Worm (Caenorhabditis elegans): ENCODE measurements around the gene F26F4.2.

F26F4.2 gene

ce11 chrIII:4899035-4899578 lies 11.9 kb upstream of the F26F4.2 start, which contains the start of gene nhl-2:
Gene nhl-2, minus strand, starts transcription at chrIII:4899085.
- TF ChIP-seq B0310.2 (tag; optimal IDR thresholded peaks at IDR 0.05) (no peak), tbx-11 (GFP tag; IDR thresholded peaks at IDR 0.05) (no peak), F13C5.2 (tag; optimal IDR thresholded peaks at IDR 0.05) (no peak), ceh-13 (GFP tag; optimal IDR thresholded peaks at IDR 0.05) (no peak), hmbx-1 (tag; optimal IDR thresholded peaks at IDR 0.05) (no peak), hmg-4 (GFP tag; optimal IDR thresholded peaks at IDR 0.05) (no peak), ama-1 (optimal IDR thresholded peaks at IDR 0.05) (no peak), hnd-1 (tag; optimal IDR thresholded peaks at IDR 0.05) (no peak), ets-7 (tag; optimal IDR thresholded peaks at IDR 0.05) (no peak), sea-1 (GFP tag; conservative IDR thresholded peaks at IDR 0.05) (no peak), tbx-37 (GFP tag; conservative IDR thresholded peaks at IDR 0.05) (no peak), ceh-36 (tag; optimal IDR thresholded peaks at IDR 0.05) (no peak)

- TF ChIP-seq flt-1 (GFP tag; IDR thresholded peaks at IDR 0.05) (no peak), hmg-4 (GFP tag; optimal IDR thresholded peaks at IDR 0.05) (peak; percentile 91), pes-1 (GFP tag; IDR thresholded peaks at IDR 0.05) (no peak), tra-4 (tag; optimal IDR thresholded peaks at IDR 0.05) (no peak), B0310.2 (tag; optimal IDR thresholded peaks at IDR 0.05) (peak; percentile 19), aly-1 (tag; optimal IDR thresholded peaks at IDR 0.05) (no peak), scrt-1 (GFP tag; IDR thresholded peaks at IDR 0.05) (peak; percentile 55; the same call in 1 of the 2 replicates), tbx-37 (GFP tag; conservative IDR thresholded peaks at IDR 0.05) (no peak), tbx-11 (GFP tag; IDR thresholded peaks at IDR 0.05) (no peak), hnd-1 (tag; optimal IDR thresholded peaks at IDR 0.05) (no peak), ets-7 (tag; optimal IDR thresholded peaks at IDR 0.05) (peak; percentile 5), ceh-13 (GFP tag; optimal IDR thresholded peaks at IDR 0.05) (no peak), hmbx-1 (tag; optimal IDR thresholded peaks at IDR 0.05) (no peak), F13C5.2 (tag; optimal IDR thresholded peaks at IDR 0.05) (peak; percentile 87), sea-1 (GFP tag; conservative IDR thresholded peaks at IDR 0.05) (0 out of 2 replicates have a peak, but pooled peaks have one; percentile 14), ama-1 (optimal IDR thresholded peaks at IDR 0.05) (no peak), ceh-36 (tag; optimal IDR thresholded peaks at IDR 0.05) (no peak)
Measured at ce11 chrIII:4899728-4900127, 11.3 kb upstream of the F26F4.2 start.

DNA sequence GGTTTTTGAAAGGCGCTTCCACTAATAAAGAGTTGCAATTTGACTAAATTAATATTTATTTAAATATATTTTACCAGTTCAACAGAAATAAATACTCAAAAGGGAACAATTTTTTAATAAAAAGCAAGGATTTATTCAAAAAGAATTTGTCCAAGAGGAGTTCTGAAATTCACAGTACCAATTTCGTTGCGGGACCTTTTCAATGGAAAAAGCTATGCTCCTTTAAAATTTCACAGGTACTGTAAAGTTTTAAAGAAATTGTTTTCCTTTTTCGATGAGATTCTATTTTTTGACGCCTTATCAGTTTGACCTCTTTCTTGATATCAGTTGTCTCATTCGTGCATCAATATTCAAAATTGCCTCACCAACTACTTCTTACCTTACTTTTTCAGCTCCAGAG lies 10.8 kb upstream of the F26F4.2 start, which contains the start of gene tag-340:
TSS of gene tag-340 (plus strand) at position 249 of the 400 bp plus-strand sequence.
- TF ChIP-seq ets-7 (tag; optimal IDR thresholded peaks at IDR 0.05) (no peak), hmbx-1 (tag; optimal IDR thresholded peaks at IDR 0.05) (no peak), F13C5.2 (tag; optimal IDR thresholded peaks at IDR 0.05) (no peak), ceh-36 (tag; optimal IDR thresholded peaks at IDR 0.05) (no peak), aly-1 (tag; optimal IDR thresholded peaks at IDR 0.05) (no peak), tra-4 (tag; optimal IDR thresholded peaks at IDR 0.05) (no peak), tbx-11 (GFP tag; IDR thresholded peaks at IDR 0.05) (no peak), pes-1 (GFP tag; IDR thresholded peaks at IDR 0.05) (no peak)

ce11 chrIII:4903784-4904183 lies 7.3 kb upstream of the F26F4.2 start, which contains the start of gene kbp-2:
Gene kbp-2, minus strand, starts transcription at chrIII:4903884.
- no peak for TF ChIP-seq tbx-11 (GFP tag; IDR thresholded peaks at IDR 0.05)
- TF ChIP-seq sea-1 (GFP tag; conservative IDR thresholded peaks at IDR 0.05): no peak
- no peak for TF ChIP-seq ceh-36 (tag; optimal IDR thresholded peaks at IDR 0.05)
- no peak for TF ChIP-seq ets-7 (tag; optimal IDR thresholded peaks at IDR 0.05)
- no peak for TF ChIP-seq ama-1 (optimal IDR thresholded peaks at IDR 0.05)
- no peak for TF ChIP-seq tbx-37 (GFP tag; conservative IDR thresholded peaks at IDR 0.05)
- TF ChIP-seq pes-1 (GFP tag; IDR thresholded peaks at IDR 0.05): no peak
- TF ChIP-seq B0310.2 (tag; optimal IDR thresholded peaks at IDR 0.05): no peak

- TF ChIP-seq ceh-13 (GFP tag; optimal IDR thresholded peaks at IDR 0.05): peak; percentile 18
- TF ChIP-seq hnd-1 (tag; optimal IDR thresholded peaks at IDR 0.05): no peak
- no peak for TF ChIP-seq scrt-1 (GFP tag; IDR thresholded peaks at IDR 0.05)
- TF ChIP-seq flt-1 (GFP tag; IDR thresholded peaks at IDR 0.05): no peak
- TF ChIP-seq ama-1 (optimal IDR thresholded peaks at IDR 0.05): no peak
- no peak for TF ChIP-seq tra-4 (tag; optimal IDR thresholded peaks at IDR 0.05)
- no peak for TF ChIP-seq hmbx-1 (tag; optimal IDR thresholded peaks at IDR 0.05)
- TF ChIP-seq tbx-37 (GFP tag; conservative IDR thresholded peaks at IDR 0.05): 0 out of 2 replicates have a peak, but pooled peaks have one; percentile 12
- TF ChIP-seq tbx-11 (GFP tag; IDR thresholded peaks at IDR 0.05): no peak
- no peak for TF ChIP-seq aly-1 (tag; optimal IDR thresholded peaks at IDR 0.05)
- TF ChIP-seq sea-1 (GFP tag; conservative IDR thresholded peaks at IDR 0.05): no peak
- no peak for TF ChIP-seq F13C5.2 (tag; optimal IDR thresholded peaks at IDR 0.05)
- TF ChIP-seq ceh-36 (tag; optimal IDR thresholded peaks at IDR 0.05): no peak
- peak; percentile 25 for TF ChIP-seq hmg-4 (GFP tag; optimal IDR thresholded peaks at IDR 0.05)
- TF ChIP-seq ets-7 (tag; optimal IDR thresholded peaks at IDR 0.05): peak; percentile 41
- 0 out of 2 replicates have a peak, but pooled peaks have one; percentile 40 for TF ChIP-seq pes-1 (GFP tag; IDR thresholded peaks at IDR 0.05)
- TF ChIP-seq B0310.2 (tag; optimal IDR thresholded peaks at IDR 0.05): no peak
Measured at ce11 chrIII:4905405-4905804, 5.7 kb upstream of the F26F4.2 start, which contains the start of gene F26F4.8. Gene F26F4.8, minus strand, starts transcription at chrIII:4905473.

DNA sequence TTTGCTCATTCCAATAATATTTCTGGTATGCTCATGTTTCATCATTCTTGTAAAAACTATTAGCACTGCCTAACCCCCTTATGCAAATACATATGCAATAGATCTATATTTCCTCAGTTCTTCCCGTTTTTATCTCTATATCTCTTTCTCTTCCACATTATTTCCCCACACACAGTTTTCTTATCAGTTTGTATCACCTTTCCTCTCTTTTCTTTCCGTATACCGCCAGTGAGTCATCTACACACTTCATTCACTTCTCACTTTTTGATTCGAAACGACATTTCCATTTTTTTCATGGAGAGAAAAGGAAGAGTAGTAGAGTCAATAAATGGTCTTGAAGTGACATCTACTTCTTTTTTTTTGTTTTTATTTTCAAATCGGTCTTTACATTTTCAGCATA lies 4.7 kb upstream of the F26F4.2 start:
- no peak for TF ChIP-seq ceh-36 (tag; optimal IDR thresholded peaks at IDR 0.05)
- TF ChIP-seq scrt-1 (GFP tag; IDR thresholded peaks at IDR 0.05): no peak
- no peak for TF ChIP-seq ets-7 (tag; optimal IDR thresholded peaks at IDR 0.05)
- no peak for TF ChIP-seq pes-1 (GFP tag; IDR thresholded peaks at IDR 0.05)
- no peak for TF ChIP-seq F13C5.2 (tag; optimal IDR thresholded peaks at IDR 0.05)
- TF ChIP-seq hnd-1 (tag; optimal IDR thresholded peaks at IDR 0.05): no peak
- TF ChIP-seq sea-1 (GFP tag; conservative IDR thresholded peaks at IDR 0.05): no peak
- no peak for TF ChIP-seq hmbx-1 (tag; optimal IDR thresholded peaks at IDR 0.05)
- no peak for TF ChIP-seq tra-4 (tag; optimal IDR thresholded peaks at IDR 0.05)
- TF ChIP-seq B0310.2 (tag; optimal IDR thresholded peaks at IDR 0.05): no peak
- TF ChIP-seq hmg-4 (GFP tag; optimal IDR thresholded peaks at IDR 0.05): no peak
- no peak for TF ChIP-seq ceh-13 (GFP tag; optimal IDR thresholded peaks at IDR 0.05)
- TF ChIP-seq aly-1 (tag; optimal IDR thresholded peaks at IDR 0.05): no peak

- TF ChIP-seq pes-1 (GFP tag; IDR thresholded peaks at IDR 0.05) (no peak), scrt-1 (GFP tag; IDR thresholded peaks at IDR 0.05) (no peak), ama-1 (optimal IDR thresholded peaks at IDR 0.05) (no peak), aly-1 (tag; optimal IDR thresholded peaks at IDR 0.05) (no peak), tbx-37 (GFP tag; conservative IDR thresholded peaks at IDR 0.05) (no peak)
Measured at ce11 chrIII:4906896-4907295, 4.2 kb upstream of the F26F4.2 start, which contains the start of gene rom-1. Gene rom-1, plus strand, starts transcription at chrIII:4907196.
